Worm (Caenorhabditis elegans) whole organism, early embryonic: ENCODE measurements around the gene B0361.9.

Experiments used
- B0310.2 ChIP-seq: sonication (generic microtip); optimal IDR thresholded peaks from 2 replicates; lab custom pipeline; 2016; ENCODE audit warnings: mild to moderate bottlenecking, missing genetic modification characterization, missing compliant biosample characterization
- ama-1 ChIP-seq: fragments of 150-350 bp; optimal IDR thresholded peaks from 2 replicates; lab custom pipeline; 2014
- tra-4 ChIP-seq: sonication (generic microtip); optimal IDR thresholded peaks from 2 replicates; lab custom pipeline; 2017; ENCODE audit warnings: missing genetic modification characterization, missing compliant biosample characterization

ce11 chrIII:7317354-7317753 lies 17.9 kb upstream of the B0361.9 start:
- TF ChIP-seq ama-1 (lab: Kevin White, UChicago) (no peak), tra-4 (tag; lab: Kevin White, UChicago) (no peak), B0310.2 (tag; lab: Kevin White, UChicago) (no peak)
